Worm (Caenorhabditis elegans) whole organism, early embryonic: ENCODE measurements around the gene T21D12.14.
A peak's percentile ranks its signal among the peaks of the same experiment; 100 is the strongest.

ENCODE experiments used
- B0310.2 ChIP-seq: sonication (generic microtip); optimal IDR thresholded peaks from 2 replicates; lab custom pipeline; 2016; ENCODE audit warnings: mild to moderate bottlenecking, missing genetic modification characterization, missing compliant biosample characterization
- F13C5.2 ChIP-seq: sonication (generic microtip); optimal IDR thresholded peaks from 2 replicates; lab custom pipeline; 2017; ENCODE audit warnings: mild to moderate bottlenecking, missing genetic modification characterization, inconsistent platforms, missing compliant biosample characterization
- aly-1 ChIP-seq: sonication (generic microtip); optimal IDR thresholded peaks from 2 replicates; lab custom pipeline; 2016; ENCODE audit warnings: missing genetic modification characterization, missing compliant biosample characterization
- ama-1 ChIP-seq: fragments of 150-350 bp; optimal IDR thresholded peaks from 2 replicates; lab custom pipeline; 2014
- ceh-13 ChIP-seq: fragments of 200-800 bp; sonication (Bioruptor generic); optimal IDR thresholded peaks from 2 replicates; lab custom pipeline; 2018; ENCODE audit warnings: mild to moderate bottlenecking, missing genetic modification characterization, missing compliant biosample characterization
- ceh-36 ChIP-seq: sonication (generic microtip); optimal IDR thresholded peaks from 2 replicates; lab custom pipeline; 2016; ENCODE audit warnings: missing genetic modification characterization, inconsistent platforms, missing compliant biosample characterization
- ets-7 ChIP-seq: sonication (generic microtip); optimal IDR thresholded peaks from 2 replicates; lab custom pipeline; 2016; ENCODE audit warnings: missing genotype, missing genetic modification characterization, missing compliant biosample characterization
- flt-1 ChIP-seq: fragments of 200-800 bp; sonication (Bioruptor generic); IDR thresholded peaks from 2 replicates; pipeline ENCODE4 v1.3.6; 2022; ENCODE audit warnings: missing genetic modification characterization, missing compliant biosample characterization
- hmbx-1 ChIP-seq: sonication (generic microtip); optimal IDR thresholded peaks from 2 replicates; lab custom pipeline; 2016; ENCODE audit warnings: mild to moderate bottlenecking, missing genetic modification characterization, missing compliant biosample characterization
- hmg-4 ChIP-seq: fragments of 200-800 bp; sonication (Bioruptor generic); optimal IDR thresholded peaks from 2 replicates; lab custom pipeline; 2018; ENCODE audit warnings: mild to moderate bottlenecking, missing genetic modification characterization, missing compliant biosample characterization
- hnd-1 ChIP-seq: sonication (generic microtip); optimal IDR thresholded peaks from 2 replicates; lab custom pipeline; 2016; ENCODE audit warnings: missing genetic modification characterization, missing compliant biosample characterization
- pes-1 ChIP-seq: fragments of 200-800 bp; sonication (Bioruptor generic); IDR thresholded peaks from 2 replicates; pipeline ENCODE4 v1.3.6; 2022; ENCODE audit warnings: missing genetic modification reagents, missing genetic modification characterization, missing compliant biosample characterization
- scrt-1 ChIP-seq: fragments of 200-800 bp; sonication (Bioruptor generic); IDR thresholded peaks from 2 replicates; pipeline ENCODE4 v1.3.6; 2022; ENCODE audit warnings: missing genetic modification characterization, missing compliant biosample characterization
- sea-1 ChIP-seq: fragments of 200-800 bp; sonication (Bioruptor generic); conservative IDR thresholded peaks from 2 replicates; pipeline ENCODE4 v1.3.6; 2022; ENCODE audit warnings: missing genetic modification characterization, missing compliant biosample characterization
- tbx-11 ChIP-seq: fragments of 200-800 bp; sonication (Bioruptor generic); IDR thresholded peaks from 2 replicates; pipeline ENCODE4 v1.3.6; 2022; ENCODE audit warnings: missing genetic modification characterization, missing compliant biosample characterization
- tbx-37 ChIP-seq: fragments of 200-800 bp; sonication (Bioruptor generic); conservative IDR thresholded peaks from 2 replicates; pipeline ENCODE4 v1.3.6; 2022; ENCODE audit warnings: missing genetic modification reagents, missing genetic modification characterization, missing compliant biosample characterization
- tra-4 ChIP-seq: sonication (generic microtip); optimal IDR thresholded peaks from 2 replicates; lab custom pipeline; 2017; ENCODE audit warnings: missing genetic modification characterization, missing compliant biosample characterization

The T21D12.14 gene

DNA sequence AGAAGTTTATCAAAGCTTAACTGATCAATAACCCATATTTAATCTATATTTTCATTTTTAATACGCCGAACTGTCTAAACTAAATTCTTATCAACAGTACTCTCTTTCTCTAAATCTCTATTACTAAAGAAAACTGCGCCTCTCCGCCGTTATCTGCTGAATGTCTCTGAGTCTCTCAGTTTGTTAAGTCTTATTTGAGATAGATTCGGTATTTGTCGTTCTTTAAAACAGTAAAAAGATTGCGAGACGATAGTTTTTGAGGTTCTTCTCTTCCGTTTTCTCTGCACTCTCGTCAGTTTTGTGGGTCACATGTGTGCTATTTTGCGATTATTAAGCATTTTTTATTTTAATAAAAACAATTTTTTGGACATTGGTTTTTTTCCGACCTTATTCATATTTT, 13.7 kb downstream of the T21D12.14 start, which contains the start of gene sma-10:
sma-10 (plus strand) TSS at position 236 of the 400 bp plus-strand sequence.
- TF ChIP-seq ceh-36 (tag; lab: Kevin White, UChicago) (no peak), tbx-37 (no peak), scrt-1 (GFP tag; lab: Robert Waterston, UW) (no peak), F13C5.2 (no peak), hmbx-1 (no peak), sea-1 (GFP tag; lab: Robert Waterston, UW) (no peak)

DNA sequence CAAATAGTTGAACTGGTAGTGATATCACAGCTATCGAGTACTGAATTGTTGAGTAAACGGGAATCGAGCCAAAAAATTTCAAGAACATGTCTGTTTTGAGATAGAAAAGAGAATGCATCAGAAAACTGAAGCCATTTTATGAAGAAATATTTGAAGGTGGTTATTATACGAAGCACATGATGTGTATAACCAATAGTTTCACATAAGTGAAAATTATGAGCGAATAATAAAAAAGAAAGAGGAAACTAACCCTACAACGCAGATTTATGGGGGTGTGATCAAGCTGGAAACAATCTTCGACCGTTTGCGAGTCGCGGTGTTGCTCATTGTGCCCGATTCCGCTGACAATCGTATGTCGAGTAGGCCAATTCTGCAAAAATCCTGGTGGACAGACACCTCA, 14.6 kb downstream of the T21D12.14 start, which contains the start of gene srh-282:
srh-282 (minus strand) TSS at position 101 of the 400 bp plus-strand sequence.
- TF ChIP-seq pes-1 (GFP tag; lab: Robert Waterston, UW) (no peak), ets-7 (tag; lab: Kevin White, UChicago) (no peak)

DNA sequence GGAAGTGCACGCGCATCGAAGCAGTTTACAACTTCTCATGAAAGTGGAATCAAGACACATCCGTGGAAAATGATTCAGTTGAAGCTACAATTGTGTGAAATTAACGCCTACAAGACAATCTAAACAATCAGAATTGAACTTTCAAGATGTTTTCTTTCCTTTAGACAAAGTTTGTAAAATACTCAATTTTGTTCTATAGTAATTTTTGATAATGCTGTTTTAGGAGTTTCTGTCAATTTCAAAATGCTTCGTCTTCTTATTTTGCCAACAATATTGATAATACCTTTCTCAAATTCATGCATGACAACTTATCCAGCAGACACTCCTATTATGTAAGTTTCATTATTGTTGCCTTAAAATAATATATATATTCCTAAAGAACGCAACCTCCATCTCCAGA, 18.8 kb downstream of the T21D12.14 start, which contains the start of gene T21D12.11:
T21D12.11 (plus strand) TSS at position 301 of the 400 bp plus-strand sequence.
- TF ChIP-seq hnd-1: no peak
- no peak for TF ChIP-seq ets-7 (tag; lab: Kevin White, UChicago)
- TF ChIP-seq pes-1 (GFP tag; lab: Robert Waterston, UW): no peak
- no peak for TF ChIP-seq tra-4 (tag; lab: Kevin White, UChicago)
- TF ChIP-seq F13C5.2: no peak
- TF ChIP-seq sea-1 (GFP tag; lab: Robert Waterston, UW): no peak

DNA sequence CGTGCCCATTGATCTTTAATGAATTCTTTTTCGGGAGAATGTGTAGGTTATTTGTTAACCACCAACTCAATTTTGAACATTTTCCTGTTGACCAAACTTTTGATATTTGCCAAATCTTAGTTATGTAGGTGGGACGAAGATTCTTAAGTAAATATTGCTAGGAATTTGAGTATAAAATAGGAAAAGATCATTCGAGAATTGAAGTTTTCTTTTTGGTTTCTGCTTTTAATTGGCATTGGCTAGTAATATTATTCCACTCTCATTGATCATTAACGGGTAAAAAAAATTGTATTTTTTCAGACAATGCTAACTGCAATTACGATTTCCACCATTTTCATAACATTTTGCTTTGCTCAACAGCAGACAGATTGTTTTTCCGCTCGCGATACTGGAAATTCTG, 21.8 kb downstream of the T21D12.14 start, which contains the start of gene T21D12.12:
T21D12.12 (plus strand) TSS at position 301 of the 400 bp plus-strand sequence.
- no peak for TF ChIP-seq aly-1
- no peak for TF ChIP-seq ceh-36 (tag; lab: Kevin White, UChicago)
- no peak for TF ChIP-seq hnd-1
- no peak for TF ChIP-seq sea-1 (GFP tag; lab: Robert Waterston, UW)
- no peak for TF ChIP-seq ceh-13 (GFP tag; lab: Kevin White, UChicago)
- TF ChIP-seq ets-7 (tag; lab: Kevin White, UChicago): no peak
- no peak for TF ChIP-seq hmbx-1
- TF ChIP-seq F13C5.2: no peak
- TF ChIP-seq tra-4 (tag; lab: Kevin White, UChicago): no peak
- no peak for TF ChIP-seq hmg-4 (GFP tag; lab: Kevin White, UChicago)
- no peak for TF ChIP-seq flt-1 (GFP tag; lab: Robert Waterston, UW)
- no peak for TF ChIP-seq tbx-37
- TF ChIP-seq B0310.2 (tag; lab: Kevin White, UChicago): no peak
- TF ChIP-seq tbx-11 (GFP tag; lab: Robert Waterston, UW): no peak
- TF ChIP-seq scrt-1 (GFP tag; lab: Robert Waterston, UW): no peak

DNA sequence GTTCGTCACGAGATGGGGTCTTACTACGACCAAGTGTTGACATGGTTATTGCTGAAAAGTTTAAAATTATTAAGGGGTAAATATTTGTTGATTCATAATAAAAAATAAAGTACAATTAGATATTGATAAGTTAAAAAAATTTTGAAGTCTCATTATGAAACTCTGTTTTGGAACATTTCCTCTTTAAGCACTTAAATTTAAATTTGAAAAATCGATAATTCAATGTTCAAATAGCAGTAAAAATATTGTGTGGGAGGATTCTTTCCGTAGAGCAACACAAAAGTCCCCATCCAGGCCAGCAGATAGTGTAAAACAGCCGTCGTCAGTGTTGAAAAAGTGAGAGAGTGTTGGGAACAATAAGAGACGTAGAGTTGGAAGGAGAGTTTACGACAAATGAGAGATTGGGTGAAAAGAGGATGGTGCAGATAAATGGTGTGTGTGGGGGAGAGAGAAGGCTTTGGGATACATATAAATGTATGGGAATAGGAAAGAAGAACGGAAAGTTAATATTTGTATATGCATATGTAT, 23.7 kb downstream of the T21D12.14 start, which contains the start of gene pat-6:
pat-6 (minus strand) TSS at position 51 of the 528 bp plus-strand sequence.
- TF ChIP-seq ceh-13 (GFP tag; lab: Kevin White, UChicago): no peak
- TF ChIP-seq F13C5.2: no peak
- TF ChIP-seq hmbx-1: no peak
- no peak for TF ChIP-seq ets-7 (tag; lab: Kevin White, UChicago)
- TF ChIP-seq hnd-1: no peak
- TF ChIP-seq hmg-4 (GFP tag; lab: Kevin White, UChicago): no peak
- no peak for TF ChIP-seq ceh-36 (tag; lab: Kevin White, UChicago)
- no peak for TF ChIP-seq ama-1
- no peak for TF ChIP-seq pes-1 (GFP tag; lab: Robert Waterston, UW)
- TF ChIP-seq B0310.2 (tag; lab: Kevin White, UChicago): no peak
- TF ChIP-seq tra-4 (tag; lab: Kevin White, UChicago): no peak
- no peak for TF ChIP-seq tbx-11 (GFP tag; lab: Robert Waterston, UW)
- no peak for TF ChIP-seq aly-1
- no peak for TF ChIP-seq sea-1 (GFP tag; lab: Robert Waterston, UW)
- TF ChIP-seq scrt-1 (GFP tag; lab: Robert Waterston, UW): no peak
- TF ChIP-seq tbx-37: no peak
- no peak for TF ChIP-seq flt-1 (GFP tag; lab: Robert Waterston, UW)

DNA sequence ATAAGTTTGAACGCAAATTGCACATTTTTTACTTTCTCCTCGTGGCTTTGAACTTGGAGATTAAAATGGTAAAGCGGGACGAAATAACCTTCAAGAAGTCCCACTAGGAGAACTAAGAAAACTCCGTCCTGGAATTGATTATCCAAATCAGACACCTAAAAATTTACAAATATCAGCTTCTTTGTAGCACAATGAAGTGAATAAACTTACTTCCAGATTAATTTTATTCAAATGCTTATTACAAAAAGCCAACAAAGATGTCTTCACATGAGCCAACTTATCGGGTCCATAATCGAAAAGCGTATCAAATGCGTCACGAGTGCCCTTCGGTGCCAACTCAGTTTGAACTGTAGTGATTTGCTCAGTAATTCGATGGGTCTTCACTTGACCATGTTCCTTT, 25.5 kb downstream of the T21D12.14 start:
- TF ChIP-seq B0310.2 (tag; lab: Kevin White, UChicago) (no peak), ceh-36 (tag; lab: Kevin White, UChicago) (no peak), pes-1 (GFP tag; lab: Robert Waterston, UW) (no peak), scrt-1 (GFP tag; lab: Robert Waterston, UW) (no peak), sea-1 (GFP tag; lab: Robert Waterston, UW) (no peak), ama-1 (no peak), hmbx-1 (no peak), ceh-13 (GFP tag; lab: Kevin White, UChicago) (no peak), ets-7 (tag; lab: Kevin White, UChicago) (no peak), tbx-37 (no peak)

DNA sequence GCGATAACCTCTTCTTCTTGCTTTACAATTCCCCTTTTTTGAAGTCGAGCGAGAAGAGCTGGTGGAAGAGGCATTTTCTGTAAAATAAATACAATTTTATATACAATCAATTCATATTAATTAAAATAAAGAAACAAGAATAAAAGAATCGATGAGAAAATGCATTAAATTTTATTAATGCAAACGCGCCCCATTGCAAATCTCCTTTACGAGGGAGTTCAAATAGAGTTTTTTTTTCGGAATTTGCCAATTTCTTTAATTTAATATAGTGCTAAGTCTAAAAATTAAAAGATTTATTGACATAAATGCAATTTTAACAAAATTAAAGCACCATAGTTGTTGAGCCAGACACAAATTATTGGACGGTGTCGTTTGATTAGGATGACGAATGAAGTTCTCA, 26.3 kb downstream of the T21D12.14 start, which contains the start of gene pqbp-1.1:
pqbp-1.1 (minus strand) TSS at position 77 of the 400 bp plus-strand sequence.
- no peak for TF ChIP-seq tbx-11 (GFP tag; lab: Robert Waterston, UW)
- TF ChIP-seq B0310.2 (tag; lab: Kevin White, UChicago): no peak
- TF ChIP-seq sea-1 (GFP tag; lab: Robert Waterston, UW): 0 out of 2 replicates have a peak, but pooled peaks have one; percentile 48
- TF ChIP-seq ama-1: no peak
- no peak for TF ChIP-seq hmbx-1
- no peak for TF ChIP-seq scrt-1 (GFP tag; lab: Robert Waterston, UW)
- TF ChIP-seq ceh-13 (GFP tag; lab: Kevin White, UChicago): no peak
- no peak for TF ChIP-seq flt-1 (GFP tag; lab: Robert Waterston, UW)
- no peak for TF ChIP-seq ceh-36 (tag; lab: Kevin White, UChicago)
- TF ChIP-seq ets-7 (tag; lab: Kevin White, UChicago): no peak
- peak; percentile 39 for TF ChIP-seq F13C5.2
- TF ChIP-seq pes-1 (GFP tag; lab: Robert Waterston, UW): no peak

DNA sequence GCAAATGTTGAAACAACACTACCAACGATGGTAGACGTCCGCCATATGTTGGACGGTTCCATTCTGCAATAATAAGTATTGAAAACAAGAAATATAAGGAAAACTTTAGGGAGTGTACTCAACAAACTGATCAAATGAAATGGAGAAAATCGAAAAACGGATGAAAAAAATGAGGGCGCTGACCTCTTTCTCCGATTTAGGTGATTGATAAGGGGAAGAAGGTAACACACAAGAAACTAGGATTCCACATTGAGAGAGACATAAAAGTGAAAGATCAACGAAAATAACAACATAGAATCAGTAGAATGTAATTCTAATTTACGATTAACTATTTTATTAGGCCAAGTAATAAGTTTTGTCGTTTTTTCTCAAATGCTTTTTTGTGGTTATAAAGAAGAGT, 28.8 kb downstream of the T21D12.14 start, which contains the start of gene dpy-9:
dpy-9 (minus strand) TSS at position 63 of the 400 bp plus-strand sequence.
- no peak for TF ChIP-seq F13C5.2
- TF ChIP-seq ceh-36 (tag; lab: Kevin White, UChicago): no peak
- no peak for TF ChIP-seq ama-1
- TF ChIP-seq hmg-4 (GFP tag; lab: Kevin White, UChicago): no peak
- TF ChIP-seq ceh-13 (GFP tag; lab: Kevin White, UChicago): no peak
- no peak for TF ChIP-seq flt-1 (GFP tag; lab: Robert Waterston, UW)
- TF ChIP-seq aly-1: no peak
- no peak for TF ChIP-seq B0310.2 (tag; lab: Kevin White, UChicago)
- no peak for TF ChIP-seq pes-1 (GFP tag; lab: Robert Waterston, UW)
- TF ChIP-seq tra-4 (tag; lab: Kevin White, UChicago): no peak
- TF ChIP-seq hmbx-1: no peak
- TF ChIP-seq hnd-1: no peak
- TF ChIP-seq ets-7 (tag; lab: Kevin White, UChicago): no peak
- no peak for TF ChIP-seq scrt-1 (GFP tag; lab: Robert Waterston, UW)
- TF ChIP-seq tbx-11 (GFP tag; lab: Robert Waterston, UW): no peak
- no peak for TF ChIP-seq tbx-37
